Worm (Caenorhabditis elegans) whole organism, midembryonic: ENCODE results near the gene metl-9.

Experiments used
- T22C8.4 ChIP-seq: fragments of 200-800 bp; sonication (Bioruptor generic); IDR thresholded peaks from 2 replicates; pipeline ENCODE4 v1.3.6; 2022; ENCODE audit warnings: missing genetic modification characterization, missing compliant biosample characterization
- cog-1 ChIP-seq: sonication (generic microtip); optimal IDR thresholded peaks from 2 replicates; lab custom pipeline; 2016; ENCODE audit warnings: missing genetic modification characterization, missing compliant biosample characterization
- flt-1 ChIP-seq: fragments of 200-800 bp; sonication (Bioruptor generic); IDR thresholded peaks from 2 replicates; pipeline ENCODE4 v1.3.6; 2022; ENCODE audit warnings: missing genetic modification characterization, missing compliant biosample characterization
- klf-2 ChIP-seq: fragments of 200-800 bp; sonication (Bioruptor generic); conservative IDR thresholded peaks from 2 replicates; pipeline ENCODE4 v1.3.6; 2022; ENCODE audit warnings: missing genetic modification reagents, missing genetic modification characterization, missing compliant biosample characterization
- med-1 ChIP-seq: sonication (generic microtip); optimal IDR thresholded peaks from 2 replicates; lab custom pipeline; 2017; ENCODE audit warnings: missing genetic modification characterization, mild to moderate bottlenecking, missing compliant biosample characterization, antibody characterized with exemption, missing genetic modification reagents; ENCODE audit not compliant: insufficient read depth
- ref-1 ChIP-seq: fragments of 200-800 bp; sonication (Bioruptor generic); conservative IDR thresholded peaks from 2 replicates; pipeline ENCODE4 v1.3.6; 2022; ENCODE audit warnings: missing genetic modification reagents, missing genetic modification characterization, missing compliant biosample characterization
- tab-1 ChIP-seq: fragments of 200-800 bp; sonication (Bioruptor generic); IDR thresholded peaks from 2 replicates; pipeline ENCODE4 v1.3.6; 2022; ENCODE audit warnings: missing genetic modification characterization, missing compliant biosample characterization
- ztf-23 ChIP-seq: fragments of 200-800 bp; sonication (Bioruptor generic); IDR thresholded peaks from 2 replicates; pipeline ENCODE4 v1.3.6; 2022; ENCODE audit warnings: missing genetic modification reagents, missing genetic modification characterization, missing compliant biosample characterization
- ztf-29 ChIP-seq: fragments of 200-800 bp; sonication (Bioruptor generic); IDR thresholded peaks from 2 replicates; pipeline ENCODE4 v1.3.6; 2022; ENCODE audit warnings: missing genetic modification reagents, missing genetic modification characterization, missing compliant biosample characterization

metl-9 gene

ce11 chrX:5164054-5164453 lies 14.9 kb downstream of the metl-9 start:
- TF ChIP-seq ztf-23 (GFP tag; lab: Robert Waterston, UW) (no peak), ztf-29 (GFP tag; lab: Robert Waterston, UW) (no peak), ref-1 (GFP tag; lab: Robert Waterston, UW) (no peak), med-1 (GFP tag; lab: Kevin White, UChicago) (no peak), klf-2 (GFP tag; lab: Robert Waterston, UW) (no peak), flt-1 (GFP tag; lab: Robert Waterston, UW) (no peak), tab-1 (GFP tag; lab: Robert Waterston, UW) (no peak), cog-1 (tag; lab: Kevin White, UChicago) (no peak), T22C8.4 (no peak)

- TF ChIP-seq tab-1 (GFP tag; lab: Robert Waterston, UW) (no peak), flt-1 (GFP tag; lab: Robert Waterston, UW) (no peak), ztf-23 (GFP tag; lab: Robert Waterston, UW) (no peak)
These were observed 16.2 kb downstream of the metl-9 start, which contains the start of gene EGAP5.1 for ce11 chrX:5162755-5163154. TSS of gene EGAP5.1 (plus strand) at chrX:5163055.

DNA sequence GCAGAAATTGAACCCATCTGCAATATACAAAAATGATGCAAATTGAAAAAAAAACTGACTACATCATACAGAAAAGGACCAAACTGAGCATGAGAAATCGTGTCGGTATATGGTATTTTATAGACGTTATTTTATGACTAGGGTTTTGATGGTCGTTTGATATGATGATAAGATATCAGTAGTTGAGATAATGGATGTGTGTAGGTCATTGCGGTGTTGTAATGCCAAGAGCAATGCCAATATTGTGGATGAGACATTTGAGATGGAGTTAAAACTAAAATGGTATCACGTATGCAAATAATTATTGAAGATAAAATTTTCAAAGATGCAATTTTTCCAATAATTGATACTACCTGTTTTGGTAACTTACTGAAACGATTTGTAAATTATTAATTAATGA lies 19.3 kb downstream of the metl-9 start, which contains the start of gene C31H2.4:
Gene C31H2.4 (minus strand): TSS at position 19 of the 400 bp plus-strand sequence.
- no peak for TF ChIP-seq med-1 (GFP tag; lab: Kevin White, UChicago)
- TF ChIP-seq T22C8.4, result no peak
- TF ChIP-seq tab-1 (GFP tag; lab: Robert Waterston, UW), result no peak
- TF ChIP-seq flt-1 (GFP tag; lab: Robert Waterston, UW), result no peak
- TF ChIP-seq ztf-29 (GFP tag; lab: Robert Waterston, UW), result no peak

DNA sequence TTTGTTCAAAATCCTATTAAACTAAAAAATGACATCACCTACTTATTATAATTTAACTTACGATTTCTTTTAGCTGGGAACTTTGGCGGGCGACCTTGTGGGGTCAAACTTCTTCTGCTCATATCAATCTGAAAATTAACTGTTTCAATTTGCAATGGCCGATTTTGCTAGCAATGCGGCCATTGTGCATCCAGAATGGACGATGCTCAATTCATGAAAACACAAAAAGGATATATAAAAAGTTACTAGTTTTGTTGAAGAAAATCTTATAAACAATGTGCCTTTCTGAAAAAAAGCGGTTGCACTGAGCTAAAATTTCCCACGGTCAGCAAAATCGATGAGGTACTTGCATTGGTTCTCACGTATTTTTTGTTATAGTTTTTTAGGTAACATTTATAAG lies 24.7 kb downstream of the metl-9 start, which contains the start of gene C31H2.3:
Gene C31H2.3 (minus strand): TSS at position 101 of the 400 bp plus-strand sequence.
- TF ChIP-seq med-1 (GFP tag; lab: Kevin White, UChicago), result no peak
- TF ChIP-seq T22C8.4, result no peak
- TF ChIP-seq flt-1 (GFP tag; lab: Robert Waterston, UW), result no peak
- no peak for TF ChIP-seq cog-1 (tag; lab: Kevin White, UChicago)
- TF ChIP-seq tab-1 (GFP tag; lab: Robert Waterston, UW), result no peak
- no peak for TF ChIP-seq ztf-29 (GFP tag; lab: Robert Waterston, UW)

DNA sequence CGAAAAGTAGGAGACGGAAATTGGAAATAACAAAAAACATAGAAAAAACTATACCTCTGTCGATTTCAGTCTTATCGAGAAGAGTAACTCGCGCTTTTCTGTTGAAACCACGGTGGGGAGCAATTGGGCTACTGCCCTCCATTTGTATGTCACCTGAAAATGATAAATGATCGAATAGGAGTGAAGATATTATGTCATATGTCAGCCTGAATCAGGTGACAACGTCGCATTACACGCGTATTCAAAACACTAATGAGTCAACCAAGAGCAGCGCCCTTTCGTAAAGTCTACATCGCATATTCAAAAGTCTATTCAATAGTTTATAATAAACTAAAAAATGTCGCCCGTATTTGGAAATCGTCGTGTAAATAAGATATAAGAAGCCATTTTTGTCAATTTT lies 26.0 kb downstream of the metl-9 start:
- TF ChIP-seq ref-1 (GFP tag; lab: Robert Waterston, UW) (no peak), cog-1 (tag; lab: Kevin White, UChicago) (no peak), ztf-23 (GFP tag; lab: Robert Waterston, UW) (no peak), ztf-29 (GFP tag; lab: Robert Waterston, UW) (no peak), flt-1 (GFP tag; lab: Robert Waterston, UW) (no peak), med-1 (GFP tag; lab: Kevin White, UChicago) (no peak), tab-1 (GFP tag; lab: Robert Waterston, UW) (no peak), klf-2 (GFP tag; lab: Robert Waterston, UW) (no peak), T22C8.4 (no peak)

DNA sequence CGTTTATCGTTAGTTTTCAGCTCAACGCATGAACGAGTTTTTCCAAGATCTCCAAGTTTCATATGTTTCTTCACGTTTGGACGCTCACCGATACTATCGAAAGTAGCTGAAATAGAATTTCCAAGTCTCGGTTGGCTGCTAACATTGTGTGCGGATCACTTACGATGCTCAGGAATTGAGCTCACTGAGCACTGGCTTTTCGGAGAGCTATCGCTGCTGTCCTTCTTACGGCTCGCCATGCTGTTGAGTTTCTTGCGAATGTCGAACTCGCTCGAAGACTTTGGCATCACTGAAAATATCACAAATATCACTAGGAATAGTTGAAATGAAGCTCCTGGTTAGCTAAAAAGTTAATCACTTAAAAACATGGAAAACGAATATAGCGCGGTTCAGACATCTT lies 27.1 kb downstream of the metl-9 start:
- TF ChIP-seq flt-1 (GFP tag; lab: Robert Waterston, UW) (no peak), tab-1 (GFP tag; lab: Robert Waterston, UW) (no peak), cog-1 (tag; lab: Kevin White, UChicago) (no peak), klf-2 (GFP tag; lab: Robert Waterston, UW) (no peak), ztf-29 (GFP tag; lab: Robert Waterston, UW) (no peak), T22C8.4 (no peak), ztf-23 (GFP tag; lab: Robert Waterston, UW) (no peak)

ce11 chrX:5151403-5151802 lies 27.5 kb downstream of the metl-9 start:
- no peak for TF ChIP-seq flt-1 (GFP tag; lab: Robert Waterston, UW)

- no peak for TF ChIP-seq cog-1 (tag; lab: Kevin White, UChicago)
- no peak for TF ChIP-seq med-1 (GFP tag; lab: Kevin White, UChicago)
- TF ChIP-seq tab-1 (GFP tag; lab: Robert Waterston, UW), result no peak
- TF ChIP-seq T22C8.4, result no peak
- TF ChIP-seq ztf-29 (GFP tag; lab: Robert Waterston, UW), result no peak
- no peak for TF ChIP-seq ztf-23 (GFP tag; lab: Robert Waterston, UW)
- no peak for TF ChIP-seq klf-2 (GFP tag; lab: Robert Waterston, UW)
- no peak for TF ChIP-seq flt-1 (GFP tag; lab: Robert Waterston, UW)
- no peak for TF ChIP-seq ref-1 (GFP tag; lab: Robert Waterston, UW)
These were observed 28.6 kb downstream of the metl-9 start, which contains the start of gene dpy-8 for ce11 chrX:5150389-5150788. TSS of gene dpy-8 (minus strand) at chrX:5150476.

- TF ChIP-seq T22C8.4 (no peak), cog-1 (tag; lab: Kevin White, UChicago) (no peak), flt-1 (GFP tag; lab: Robert Waterston, UW) (no peak), ztf-29 (GFP tag; lab: Robert Waterston, UW) (no peak), ztf-23 (GFP tag; lab: Robert Waterston, UW) (no peak), med-1 (GFP tag; lab: Kevin White, UChicago) (no peak), tab-1 (GFP tag; lab: Robert Waterston, UW) (no peak), ref-1 (GFP tag; lab: Robert Waterston, UW) (no peak), klf-2 (GFP tag; lab: Robert Waterston, UW) (no peak)
These were observed 31.0 kb downstream of the metl-9 start, which contains the start of gene C31H2.14 for ce11 chrX:5147918-5148317. TSS of gene C31H2.14 (plus strand) at chrX:5148218.

ce11 chrX:5142403-5142802 lies 36.5 kb downstream of the metl-9 start:
- TF ChIP-seq ref-1 (GFP tag; lab: Robert Waterston, UW) (no peak), tab-1 (GFP tag; lab: Robert Waterston, UW) (no peak)
